Worm (Caenorhabditis elegans) whole organism, midembryonic: ENCODE measurements around the gene Y37E11AL.3.
A peak's percentile ranks its signal among the peaks of the same experiment; 100 is the strongest.

ENCODE experiments used
- cog-1 ChIP-seq: sonication (generic microtip); optimal IDR thresholded peaks from 2 replicates; lab custom pipeline; 2016; ENCODE audit warnings: missing genetic modification characterization, missing compliant biosample characterization
- flt-1 ChIP-seq: fragments of 200-800 bp; sonication (Bioruptor generic); IDR thresholded peaks from 2 replicates; pipeline ENCODE4 v1.3.6; 2022; ENCODE audit warnings: missing genetic modification characterization, missing compliant biosample characterization
- med-1 ChIP-seq: sonication (generic microtip); optimal IDR thresholded peaks from 2 replicates; lab custom pipeline; 2017; ENCODE audit warnings: missing genetic modification characterization, mild to moderate bottlenecking, missing compliant biosample characterization, antibody characterized with exemption, missing genetic modification reagents; ENCODE audit not compliant: insufficient read depth
- ref-1 ChIP-seq: fragments of 200-800 bp; sonication (Bioruptor generic); conservative IDR thresholded peaks from 2 replicates; pipeline ENCODE4 v1.3.6; 2022; ENCODE audit warnings: missing genetic modification reagents, missing genetic modification characterization, missing compliant biosample characterization
- tab-1 ChIP-seq: fragments of 200-800 bp; sonication (Bioruptor generic); IDR thresholded peaks from 2 replicates; pipeline ENCODE4 v1.3.6; 2022; ENCODE audit warnings: missing genetic modification characterization, missing compliant biosample characterization
- ztf-29 ChIP-seq: fragments of 200-800 bp; sonication (Bioruptor generic); IDR thresholded peaks from 2 replicates; pipeline ENCODE4 v1.3.6; 2022; ENCODE audit warnings: missing genetic modification reagents, missing genetic modification characterization, missing compliant biosample characterization

DNA sequence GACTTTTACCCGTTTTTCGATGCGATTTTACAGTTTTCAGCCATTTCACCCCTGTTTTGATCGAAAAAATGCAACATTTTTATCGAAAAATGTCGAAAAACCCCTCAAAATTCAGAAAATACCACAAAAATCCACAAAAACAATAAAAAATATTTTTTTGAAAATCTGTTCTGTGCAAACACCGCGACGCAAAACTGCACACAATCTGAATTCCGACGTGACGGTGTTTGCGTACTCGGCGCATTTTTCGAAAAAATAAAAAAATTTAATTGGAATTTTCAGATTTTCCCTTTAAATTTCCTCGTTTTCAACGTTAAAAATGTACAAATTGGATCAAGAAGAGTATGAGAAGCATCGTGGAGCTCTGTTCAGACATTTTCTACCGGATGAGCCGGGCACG, 31.1 kb downstream of the Y37E11AL.3 start, which contains the start of gene smgl-2:
- no peak for TF ChIP-seq med-1 (GFP tag; lab: Kevin White, UChicago)
- no peak for TF ChIP-seq flt-1
- TF ChIP-seq ztf-29 (GFP tag; lab: Robert Waterston, UW): no peak
- TF ChIP-seq ref-1 (GFP tag; lab: Robert Waterston, UW): no peak
- peak; percentile 38 for TF ChIP-seq cog-1 (tag; lab: Kevin White, UChicago)
- no peak for TF ChIP-seq tab-1 (GFP tag; lab: Robert Waterston, UW)
